Worm (Caenorhabditis elegans) whole organism, L4 larva: ENCODE results near the gene W08E12.9.

Experiments used
- nhr-28 ChIP-seq: fragments of 150-350 bp; optimal IDR thresholded peaks from 2 replicates; lab custom pipeline; 2014; ENCODE audit warnings: missing biosample characterization, missing genetic modification characterization
- nhr-76 ChIP-seq: fragments of 150-350 bp; optimal IDR thresholded peaks from 2 replicates; lab custom pipeline; 2014; ENCODE audit warnings: missing biosample characterization, missing genetic modification characterization

- TF ChIP-seq nhr-76 (no peak), nhr-28 (no peak)
Observed at ce11 chrIV:3300492-3300891, 6.9 kb downstream of the W08E12.9 start, which contains the start of gene W08E12.5.
